Worm (Caenorhabditis elegans) whole organism, L4 larva: ENCODE measurements around the gene sre-13.
A peak's percentile ranks its signal among the peaks of the same experiment; 100 is the strongest.

ENCODE experiments used
- D1046.2 ChIP-seq: fragments of 200-800 bp; sonication (Bioruptor generic); IDR thresholded peaks from 2 replicates; pipeline ENCODE4 v1.3.6; 2022; ENCODE audit warnings: missing genetic modification characterization, missing compliant biosample characterization
- T20F7.1 ChIP-seq: fragments of 200-800 bp; sonication (Bioruptor generic); optimal IDR thresholded peaks from 2 replicates; lab custom pipeline; 2018; ENCODE audit warnings: mild to moderate bottlenecking, missing genetic modification characterization, missing compliant biosample characterization
- Y48G9A.11 ChIP-seq: fragments of 200-800 bp; sonication (Bioruptor generic); IDR thresholded peaks from 2 replicates; pipeline ENCODE4 v1.3.6; 2022; ENCODE audit warnings: missing genetic modification reagents, missing genetic modification characterization, missing compliant biosample characterization
- Y5F2A.4 ChIP-seq: fragments of 200-800 bp; sonication (Bioruptor generic); optimal IDR thresholded peaks from 2 replicates; lab custom pipeline; 2018; ENCODE audit warnings: mild to moderate bottlenecking, missing genetic modification characterization, missing compliant biosample characterization
- Y75B8A.6 ChIP-seq: fragments of 200-800 bp; sonication (Bioruptor generic); IDR thresholded peaks from 2 replicates; pipeline ENCODE4 v1.3.6; 2022; ENCODE audit warnings: missing genetic modification reagents, missing genetic modification characterization, missing compliant biosample characterization
- aha-1 ChIP-seq: fragments of 150-350 bp; peaks from one replicate; lab custom pipeline; 2014; ENCODE audit warnings: missing biosample characterization, missing genetic modification characterization
- ceh-20 ChIP-seq: fragments of 200-800 bp; sonication (Bioruptor generic); IDR thresholded peaks from 2 replicates; pipeline ENCODE4 v1.3.6; 2022; ENCODE audit warnings: missing genetic modification reagents, missing genetic modification characterization, missing compliant biosample characterization
- ceh-32 ChIP-seq: sonication (generic microtip); optimal IDR thresholded peaks from 2 replicates; lab custom pipeline; 2016; ENCODE audit warnings: mild to moderate bottlenecking, missing genetic modification characterization, missing compliant biosample characterization; ENCODE audit not compliant: poor library complexity
- ceh-44 ChIP-seq: fragments of 200-800 bp; sonication (Bioruptor generic); IDR thresholded peaks from 2 replicates; pipeline ENCODE4 v1.3.6; 2022; ENCODE audit warnings: missing genetic modification reagents, missing genetic modification characterization, missing compliant biosample characterization
- ceh-62 ChIP-seq: sonication (generic microtip); optimal IDR thresholded peaks from 2 replicates; lab custom pipeline; 2017; ENCODE audit warnings: missing biosample characterization, missing genetic modification characterization
- ceh-82 ChIP-seq: sonication (generic microtip); optimal IDR thresholded peaks from 2 replicates; lab custom pipeline; 2017; ENCODE audit warnings: missing biosample characterization, missing genetic modification characterization
- ces-1 ChIP-seq: fragments of 150-350 bp; sonication (generic microtip); optimal IDR thresholded peaks from 4 replicates; lab custom pipeline; 2014; ENCODE audit warnings: missing biosample characterization, missing genetic modification reagents, missing genetic modification characterization
- ctbp-1 ChIP-seq: fragments of 200-800 bp; sonication (Bioruptor generic); IDR thresholded peaks from 2 replicates; pipeline ENCODE4 v1.3.6; 2022; ENCODE audit warnings: missing genetic modification reagents, missing genetic modification characterization, missing compliant biosample characterization
- daf-16 ChIP-seq, 3 experiments: sonication (generic microtip); optimal IDR thresholded peaks; 2 replicates each; lab custom pipeline; 2016 to 2017; ENCODE audit warnings: missing genetic modification characterization in 3 of 3, missing genetic modification reagents in 3 of 3, mild to moderate bottlenecking in 2 of 3, missing compliant biosample characterization in 2 of 3, missing biosample characterization in 1 of 3, moderate library complexity in 1 of 3
- daf-8 ChIP-seq: fragments of 200-800 bp; sonication (Bioruptor generic); IDR thresholded peaks from 2 replicates; pipeline ENCODE4 v1.3.6; 2022; ENCODE audit warnings: missing genetic modification characterization, missing compliant biosample characterization
- dpl-1 ChIP-seq: fragments of 150-350 bp; optimal IDR thresholded peaks from 2 replicates; lab custom pipeline; 2014; ENCODE audit warnings: missing biosample characterization, missing genetic modification reagents, missing genetic modification characterization
- duxl-1 ChIP-seq: sonication (generic microtip); optimal IDR thresholded peaks from 2 replicates; lab custom pipeline; 2016; ENCODE audit warnings: mild to moderate bottlenecking, missing genetic modification characterization, moderate library complexity, missing compliant biosample characterization; ENCODE audit not compliant: poor library complexity
- egl-27 ChIP-seq: sonication (generic microtip); optimal IDR thresholded peaks from 3 replicates; lab custom pipeline; 2017; ENCODE audit warnings: missing biosample characterization, missing genetic modification reagents, missing genetic modification characterization
- gei-8 ChIP-seq: fragments of 200-800 bp; sonication (Bioruptor generic); optimal IDR thresholded peaks from 2 replicates; lab custom pipeline; 2018; ENCODE audit warnings: mild to moderate bottlenecking, missing genetic modification characterization, missing compliant biosample characterization
- hlh-11 ChIP-seq: fragments of 200-800 bp; sonication (Bioruptor generic); optimal IDR thresholded peaks from 2 replicates; lab custom pipeline; 2018; ENCODE audit warnings: mild to moderate bottlenecking, missing genetic modification characterization, missing compliant biosample characterization
- hlh-30 ChIP-seq: sonication (generic microtip); optimal IDR thresholded peaks from 2 replicates; lab custom pipeline; 2017; ENCODE audit warnings: antibody characterized with exemption, mild to moderate bottlenecking, missing genetic modification characterization, missing compliant biosample characterization; ENCODE audit not compliant: insufficient read depth
- hmg-1.1 ChIP-seq: fragments of 200-800 bp; sonication (Bioruptor generic); IDR thresholded peaks from 2 replicates; pipeline ENCODE4 v1.3.6; 2022; ENCODE audit warnings: missing genetic modification reagents, missing genetic modification characterization, missing compliant biosample characterization
- jun-1 ChIP-seq: fragments of 150-350 bp; optimal IDR thresholded peaks from 2 replicates; lab custom pipeline; 2014; ENCODE audit warnings: missing biosample characterization, missing genetic modification reagents, missing genetic modification characterization
- lim-7 ChIP-seq: fragments of 200-800 bp; sonication (Bioruptor generic); IDR thresholded peaks from 2 replicates; pipeline ENCODE4 v1.3.6; 2022; ENCODE audit warnings: missing genetic modification characterization, missing compliant biosample characterization
- lin-15B ChIP-seq: fragments of 150-350 bp; sonication (generic microtip); optimal IDR thresholded peaks from 3 replicates; lab custom pipeline; 2014; ENCODE audit warnings: missing biosample characterization, missing genetic modification characterization
- lin-29 ChIP-seq: fragments of 200-800 bp; sonication (Bioruptor generic); IDR thresholded peaks from 2 replicates; pipeline ENCODE4 v1.3.6; 2022; ENCODE audit warnings: missing genetic modification reagents, missing genetic modification characterization, missing compliant biosample characterization
- lin-38 ChIP-seq: fragments of 200-800 bp; sonication (Bioruptor generic); IDR thresholded peaks from 2 replicates; pipeline ENCODE4 v1.3.6; 2022; ENCODE audit warnings: missing genetic modification reagents, missing genetic modification characterization, missing compliant biosample characterization
- madf-5 ChIP-seq, 2 experiments: fragments of 200-800 bp; sonication (Bioruptor generic); IDR thresholded peaks; 2 replicates each; pipeline ENCODE4 v1.3.6; 2022; ENCODE audit warnings: missing compliant biosample characterization in 2 of 2, missing genetic modification characterization in 2 of 2
- madf-9 ChIP-seq: fragments of 200-800 bp; sonication (Bioruptor generic); conservative IDR thresholded peaks from 2 replicates; pipeline ENCODE4 v1.3.6; 2022; ENCODE audit warnings: missing genetic modification reagents, missing genetic modification characterization, missing compliant biosample characterization
- mdt-29 ChIP-seq: fragments of 200-800 bp; sonication (Bioruptor generic); IDR thresholded peaks from 2 replicates; pipeline ENCODE4 v1.3.6; 2022; ENCODE audit warnings: missing genetic modification reagents, missing genetic modification characterization, missing compliant biosample characterization
- mxl-3 ChIP-seq: fragments of 200-800 bp; sonication (Bioruptor generic); optimal IDR thresholded peaks from 2 replicates; lab custom pipeline; 2018; ENCODE audit warnings: mild to moderate bottlenecking, missing genetic modification characterization, missing compliant biosample characterization
- nhr-102 ChIP-seq: sonication (generic microtip); optimal IDR thresholded peaks from 2 replicates; lab custom pipeline; 2016; ENCODE audit warnings: mild to moderate bottlenecking, missing genetic modification characterization, moderate library complexity, missing compliant biosample characterization
- nhr-11 ChIP-seq: fragments of 150-350 bp; optimal IDR thresholded peaks from 2 replicates; lab custom pipeline; 2014; ENCODE audit warnings: missing biosample characterization, missing genetic modification characterization
- nhr-237 ChIP-seq: sonication (generic microtip); optimal IDR thresholded peaks from 2 replicates; lab custom pipeline; 2017; ENCODE audit warnings: missing biosample characterization, missing genetic modification characterization
- nhr-25 ChIP-seq: sonication (generic microtip); optimal IDR thresholded peaks from 2 replicates; lab custom pipeline; 2017; ENCODE audit warnings: missing genetic modification characterization, mild to moderate bottlenecking, missing compliant biosample characterization, antibody characterized with exemption, moderate library complexity, borderline replicate concordance; ENCODE audit not compliant: insufficient read depth
- nhr-28 ChIP-seq: fragments of 150-350 bp; optimal IDR thresholded peaks from 2 replicates; lab custom pipeline; 2014; ENCODE audit warnings: missing biosample characterization, missing genetic modification characterization
- nhr-41 ChIP-seq: fragments of 200-800 bp; sonication (Bioruptor generic); IDR thresholded peaks from 2 replicates; pipeline ENCODE4 v1.3.6; 2022; ENCODE audit warnings: missing genetic modification reagents, missing genetic modification characterization, missing compliant biosample characterization
- nhr-42 ChIP-seq: fragments of 200-800 bp; sonication (Bioruptor generic); IDR thresholded peaks from 2 replicates; pipeline ENCODE4 v1.3.6; 2022; ENCODE audit warnings: missing genetic modification characterization, missing compliant biosample characterization
- nhr-76 ChIP-seq: fragments of 150-350 bp; optimal IDR thresholded peaks from 2 replicates; lab custom pipeline; 2014; ENCODE audit warnings: missing biosample characterization, missing genetic modification characterization
- nhr-77 ChIP-seq: fragments of 150-350 bp; optimal IDR thresholded peaks from 2 replicates; lab custom pipeline; 2014; ENCODE audit warnings: missing biosample characterization, missing genetic modification characterization
- pqm-1 ChIP-seq: sonication (generic microtip); optimal IDR thresholded peaks from 2 replicates; lab custom pipeline; 2017; ENCODE audit warnings: missing biosample characterization, missing genetic modification characterization
- rbr-2 ChIP-seq: sonication (generic microtip); optimal IDR thresholded peaks from 2 replicates; lab custom pipeline; 2016; ENCODE audit warnings: missing genotype, missing genetic modification characterization, missing compliant biosample characterization
- snpc-4 ChIP-seq: fragments of 150-350 bp; optimal IDR thresholded peaks from 2 replicates; lab custom pipeline; 2014; ENCODE audit warnings: missing biosample characterization, missing genetic modification characterization
- spr-1 ChIP-seq: sonication (generic microtip); optimal IDR thresholded peaks from 2 replicates; lab custom pipeline; 2016; ENCODE audit warnings: mild to moderate bottlenecking, missing genetic modification characterization, missing compliant biosample characterization
- spr-3 ChIP-seq: fragments of 200-800 bp; sonication (Bioruptor generic); optimal IDR thresholded peaks from 2 replicates; lab custom pipeline; 2018; ENCODE audit warnings: mild to moderate bottlenecking, missing genetic modification characterization, missing compliant biosample characterization
- tra-1 ChIP-seq: fragments of 200-800 bp; sonication (Bioruptor generic); IDR thresholded peaks from 2 replicates; pipeline ENCODE4 v1.3.6; 2022; ENCODE audit warnings: missing genetic modification reagents, missing genetic modification characterization, missing compliant biosample characterization
- unc-62 ChIP-seq, 3 experiments: fragments of 150-350 bp in 1 of 3; sonication (generic microtip); optimal IDR thresholded peaks in 2 of 3; peaks in 1 of 3; 1 replicate in 1 of 3; 2 replicates in 2 of 3; lab custom pipeline; 2014 to 2017; ENCODE audit warnings: missing biosample characterization in 3 of 3, missing genetic modification characterization in 3 of 3, missing genetic modification reagents in 3 of 3, missing genotype in 1 of 3
- zfp-3 ChIP-seq: fragments of 200-800 bp; sonication (Bioruptor generic); conservative IDR thresholded peaks from 2 replicates; pipeline ENCODE4 v1.3.6; 2022; ENCODE audit warnings: missing genetic modification reagents, missing genetic modification characterization, missing compliant biosample characterization
- zip-11 ChIP-seq: fragments of 200-800 bp; sonication (Bioruptor generic); IDR thresholded peaks from 2 replicates; pipeline ENCODE4 v1.3.6; 2022; ENCODE audit warnings: missing genetic modification characterization, missing compliant biosample characterization
- ztf-7 ChIP-seq: fragments of 150-350 bp; optimal IDR thresholded peaks from 2 replicates; lab custom pipeline; 2014; ENCODE audit warnings: missing biosample characterization, missing genetic modification characterization

Gene sre-13

ce11 chrII:14635179-14635578 lies 1.5 kb downstream of the sre-13 start (continued):
- TF ChIP-seq daf-8 (GFP tag; lab: Robert Waterston, UW) (no peak), madf-9 (no peak; the same call in 1 of the 2 replicates), nhr-41 (GFP tag; lab: Robert Waterston, UW) (no peak), nhr-28 (peak; percentile 36), ztf-7 (tag; lab: Kevin White, UChicago) (no peak), gei-8 (GFP tag; lab: Kevin White, UChicago) (no peak), Y48G9A.11 (GFP tag; lab: Robert Waterston, UW) (peak; percentile 71), lim-7 (GFP tag; lab: Robert Waterston, UW) (peak; percentile 76), nhr-25 (tag; lab: Kevin White, UChicago) (no peak), ctbp-1 (GFP tag; lab: Robert Waterston, UW) (peak; percentile 8; the same call in 1 of the 2 replicates), nhr-42 (GFP tag; lab: Robert Waterston, UW) (peak; percentile 91), nhr-11 (tag; lab: Kevin White, UChicago) (peak; percentile 5), nhr-102 (tag; lab: Kevin White, UChicago) (peak; percentile 40), zip-11 (GFP tag; lab: Robert Waterston, UW) (no peak), ceh-32 (tag; lab: Kevin White, UChicago) (no peak), Y5F2A.4 (no peak), spr-3 (no peak), ceh-20 (GFP tag; lab: Robert Waterston, UW) (peak; percentile 67; the same call in 1 of the 2 replicates), dpl-1 (GFP tag; lab: Kevin White, UChicago) (no peak), snpc-4 (tag; lab: Kevin White, UChicago) (peak; percentile 71), mdt-29 (GFP tag; lab: Robert Waterston, UW) (no peak), jun-1 (tag; lab: Kevin White, UChicago) (no peak), T20F7.1 (GFP tag; lab: Kevin White, UChicago) (no peak), lin-29 (GFP tag; lab: Robert Waterston, UW) (no peak), D1046.2 (0 out of 2 replicates have a peak, but pooled peaks have one; percentile 63), lin-15B (tag; lab: Kevin White, UChicago) (no peak), daf-16 (GFP tag; optimal IDR thresholded peaks at IDR 0.05; lab: Kevin White, UChicago) (no peak), daf-16 (tag; optimal IDR thresholded peaks at IDR 0.05; lab: Kevin White, UChicago) (no peak), aha-1 (tag; lab: Kevin White, UChicago) (no peak), mxl-3 (GFP tag; lab: Kevin White, UChicago) (peak; percentile 10), pqm-1 (no peak), madf-5 (GFP tag; IDR thresholded peaks at IDR 0.05; lab: Robert Waterston, UW) (peak; percentile 43 to 55; a peak in 1 of 4 replicates), hmg-1.1 (peak; percentile 88), Y75B8A.6 (GFP tag; lab: Robert Waterston, UW) (peak; percentile 61; the same call in 1 of the 2 replicates), unc-62 (GFP tag; optimal IDR thresholded peaks at IDR 0.05 in 1 of 2; lab: Kevin White, UChicago) (peak in 1 of 2 experiments; percentile 96), unc-62 (tag; optimal IDR thresholded peaks at IDR 0.05; lab: Kevin White, UChicago) (no peak), hlh-30 (peak; percentile 65), rbr-2 (tag; lab: Kevin White, UChicago) (peak; percentile 38), spr-1 (tag; lab: Kevin White, UChicago) (no peak), duxl-1 (tag; lab: Kevin White, UChicago) (peak; percentile 28), nhr-237 (no peak), ceh-82 (no peak), ceh-62 (tag; lab: Kevin White, UChicago) (no peak), egl-27 (tag; lab: Kevin White, UChicago) (no peak), ceh-44 (GFP tag; lab: Robert Waterston, UW) (peak; percentile 5; the same call in 1 of the 2 replicates), hlh-11 (tag; lab: Kevin White, UChicago) (peak; percentile 32), ces-1 (GFP tag; lab: Kevin White, UChicago) (no peak), zfp-3 (GFP tag; lab: Robert Waterston, UW) (peak; percentile 55; the same call in 1 of the 2 replicates), nhr-77 (tag; lab: Kevin White, UChicago) (no peak), tra-1 (no peak), nhr-76 (tag; lab: Kevin White, UChicago) (no peak), lin-38 (GFP tag; lab: Robert Waterston, UW) (peak; percentile 67)
